Fruit fly (Drosophila melanogaster) whole organism, embryonic: ENCODE measurements around the gene CG42268.

Source experiments
- Aef1 ChIP-seq: fragments of 200-800 bp; sonication (Bioruptor generic); IDR thresholded peaks from 3 replicates; pipeline ENCODE4 v1.3.6; 2022; ENCODE audit warnings: missing biosample characterization, missing genetic modification characterization
- CG11696 ChIP-seq: fragments of 200-800 bp; sonication (Bioruptor generic); IDR thresholded peaks from 2 replicates; pipeline ENCODE4 v1.3.6; 2022; ENCODE audit warnings: missing biosample characterization, missing genetic modification characterization
- CG16813 ChIP-seq: fragments of 200-800 bp; sonication (Bioruptor generic); IDR thresholded peaks from 3 replicates; pipeline ENCODE4 v1.3.6; 2022; ENCODE audit warnings: missing biosample characterization, missing genetic modification characterization; ENCODE audit not compliant: partially characterized antibody
- CG2116 ChIP-seq: fragments of 200-800 bp; sonication (Bioruptor generic); optimal IDR thresholded peaks from 3 replicates; lab custom pipeline; 2018; ENCODE audit warnings: missing biosample characterization, mild to moderate bottlenecking, missing genetic modification characterization
- CG30020 ChIP-seq: fragments of 200-800 bp; optimal IDR thresholded peaks from 2 replicates; lab custom pipeline; 2019; ENCODE audit warnings: missing biosample characterization, mild to moderate bottlenecking, missing genetic modification characterization, moderate library complexity
- CG3065 ChIP-seq: fragments of 200-800 bp; sonication (Bioruptor generic); optimal IDR thresholded peaks from 2 replicates; lab custom pipeline; 2016; ENCODE audit warnings: missing biosample characterization, missing genetic modification characterization
- CG33213 ChIP-seq: fragments of 200-800 bp; sonication (Bioruptor generic); optimal IDR thresholded peaks from 3 replicates; lab custom pipeline; 2016; ENCODE audit warnings: missing biosample characterization, missing genetic modification characterization
- CG34422 ChIP-seq: fragments of 200-800 bp; sonication (Bioruptor generic); IDR thresholded peaks from 3 replicates; pipeline ENCODE4 v1.3.6; 2022; ENCODE audit warnings: missing biosample characterization, missing genetic modification characterization
- CG4404 ChIP-seq: fragments of 200-800 bp; sonication (Bioruptor generic); IDR thresholded peaks from 2 replicates; pipeline ENCODE4 v1.3.6; 2022; ENCODE audit warnings: missing biosample characterization, missing genetic modification characterization
- CG4707 ChIP-seq: fragments of 200-800 bp; sonication (Bioruptor generic); optimal IDR thresholded peaks from 2 replicates; lab custom pipeline; 2018; ENCODE audit warnings: missing biosample characterization, mild to moderate bottlenecking, missing genetic modification characterization, moderate library complexity
- CG7372 ChIP-seq: fragments of 200-800 bp; sonication (Bioruptor generic); IDR thresholded peaks from 2 replicates; pipeline ENCODE4 v1.3.6; 2022; ENCODE audit warnings: missing biosample characterization, missing genetic modification characterization
- CG8478 ChIP-seq: fragments of >200 bp; optimal IDR thresholded peaks from 2 replicates; lab custom pipeline; 2018
- CG8765 ChIP-seq: fragments of 200-800 bp; sonication (Bioruptor generic); IDR thresholded peaks from 2 replicates; pipeline ENCODE4 v1.3.6; 2022; ENCODE audit warnings: missing biosample characterization, missing genetic modification characterization
- Camta ChIP-seq: fragments of 200-800 bp; sonication (Bioruptor generic); optimal IDR thresholded peaks from 2 replicates; lab custom pipeline; 2016; ENCODE audit warnings: missing biosample characterization, missing genetic modification characterization
- Dip3 ChIP-seq: fragments of 200-800 bp; sonication (Bioruptor generic); optimal IDR thresholded peaks from 3 replicates; lab custom pipeline; 2016; ENCODE audit warnings: missing biosample characterization, missing genetic modification characterization
- Doc2 ChIP-seq: fragments of 200-800 bp; sonication (Bioruptor generic); IDR thresholded peaks from 2 replicates; pipeline ENCODE4 v1.3.6; 2022; ENCODE audit warnings: missing biosample characterization, missing genetic modification characterization
- Doc3 ChIP-seq: fragments of 200-800 bp; sonication (Bioruptor generic); IDR thresholded peaks from 3 replicates; pipeline ENCODE4 v1.3.6; 2022; ENCODE audit warnings: missing biosample characterization, missing genetic modification characterization; ENCODE audit not compliant: partially characterized antibody
- Dp ChIP-seq: fragments of 200-800 bp; sonication (Bioruptor generic); optimal IDR thresholded peaks from 2 replicates; lab custom pipeline; 2018; ENCODE audit warnings: missing biosample characterization, mild to moderate bottlenecking, missing genetic modification characterization, moderate library complexity
- Dref ChIP-seq: fragments of 200-800 bp; sonication (Bioruptor generic); IDR thresholded peaks from 2 replicates; pipeline ENCODE4 v1.3.6; 2022; ENCODE audit warnings: missing biosample characterization, missing genetic modification characterization
- E2f2 ChIP-seq: fragments of 200-800 bp; sonication (Bioruptor generic); IDR thresholded peaks from 2 replicates; pipeline ENCODE4 v1.3.6; 2022; ENCODE audit warnings: missing biosample characterization, missing genetic modification characterization
- Hr78 ChIP-seq, 2 experiments: fragments of 200-800 bp in 1 of 2; fragments of >200 bp in 1 of 2; sonication (Bioruptor generic) in 1 of 2; optimal IDR thresholded peaks; 2 replicates each; lab custom pipeline; 2017 to 2019; ENCODE audit warnings: missing biosample characterization in 2 of 2, missing genetic modification characterization in 2 of 2, mild to moderate bottlenecking in 1 of 2, moderate library complexity in 1 of 2
- Lhr ChIP-seq: fragments of 200-800 bp; sonication (Bioruptor generic); optimal IDR thresholded peaks from 3 replicates; lab custom pipeline; 2017; ENCODE audit warnings: mild to moderate bottlenecking, missing biosample characterization, missing genetic modification reagents, missing genetic modification characterization
- Mad ChIP-seq: fragments of 200-800 bp; sonication (Bioruptor generic); optimal IDR thresholded peaks from 2 replicates; lab custom pipeline; 2016; ENCODE audit warnings: missing biosample characterization, missing genetic modification characterization
- Nf-YB ChIP-seq: fragments of 200-800 bp; sonication (Bioruptor generic); optimal IDR thresholded peaks from 3 replicates; lab custom pipeline; 2019; ENCODE audit warnings: missing biosample characterization, mild to moderate bottlenecking, missing genetic modification characterization, moderate library complexity
- Nf-YC ChIP-seq: fragments of 200-800 bp; optimal IDR thresholded peaks from 3 replicates; lab custom pipeline; 2019; ENCODE audit warnings: missing biosample characterization, mild to moderate bottlenecking, missing genetic modification characterization, moderate library complexity
- Pdp1 ChIP-seq, 2 experiments: fragments of 200-800 bp; sonication (Bioruptor generic); optimal IDR thresholded peaks; 3 replicates each; lab custom pipeline; 2016; ENCODE audit warnings: missing biosample characterization in 2 of 2, missing genetic modification characterization in 2 of 2, mild to moderate bottlenecking in 1 of 2, moderate library complexity in 1 of 2
- Trl ChIP-seq, 3 experiments: fragments of >200 bp in 2 of 3; fragments of 200-800 bp in 1 of 3; sonication (Bioruptor generic) in 1 of 3; optimal IDR thresholded peaks; 2 replicates in 1 of 3; 3 replicates in 2 of 3; lab custom pipeline; 2016 to 2017; ENCODE audit warnings: missing biosample characterization in 1 of 3, missing genetic modification characterization in 1 of 3
- YL-1 ChIP-seq: fragments of 200-800 bp; sonication (Bioruptor generic); optimal IDR thresholded peaks from 3 replicates; lab custom pipeline; 2017; ENCODE audit warnings: missing biosample characterization, mild to moderate bottlenecking, missing genetic modification characterization
- amos ChIP-seq: fragments of 200-800 bp; sonication (Bioruptor generic); IDR thresholded peaks from 2 replicates; pipeline ENCODE4 v1.3.6; 2022; ENCODE audit warnings: missing biosample characterization, missing genetic modification characterization; ENCODE audit not compliant: partially characterized antibody
- bowl ChIP-seq: fragments of 200-800 bp; sonication (Bioruptor generic); IDR thresholded peaks from 2 replicates; pipeline ENCODE4 v1.3.6; 2022; ENCODE audit warnings: missing biosample characterization, missing genetic modification characterization
- cato ChIP-seq: fragments of 200-800 bp; sonication (Bioruptor generic); optimal IDR thresholded peaks from 2 replicates; lab custom pipeline; 2016; ENCODE audit warnings: missing biosample characterization, missing genetic modification characterization, borderline replicate concordance
- ci ChIP-seq: fragments of 200-800 bp; sonication (Bioruptor generic); IDR thresholded peaks from 3 replicates; pipeline ENCODE4 v1.3.6; 2022; ENCODE audit warnings: missing biosample characterization, missing genetic modification characterization
- croc ChIP-seq: fragments of 200-800 bp; sonication (Bioruptor generic); conservative IDR thresholded peaks from 3 replicates; pipeline ENCODE4 v1.3.6; 2022; ENCODE audit warnings: missing biosample characterization, missing genetic modification characterization
- mam ChIP-seq: fragments of 200-800 bp; sonication (Bioruptor generic); optimal IDR thresholded peaks from 3 replicates; lab custom pipeline; 2016; ENCODE audit warnings: missing biosample characterization, missing genetic modification characterization
- nmo ChIP-seq: fragments of 200-800 bp; sonication (Bioruptor generic); optimal IDR thresholded peaks from 2 replicates; lab custom pipeline; 2018; ENCODE audit warnings: missing biosample characterization, mild to moderate bottlenecking, missing genetic modification characterization, moderate library complexity
- pita ChIP-seq: fragments of 200-800 bp; sonication (Bioruptor generic); optimal IDR thresholded peaks from 2 replicates; lab custom pipeline; 2017; ENCODE audit warnings: missing biosample characterization, mild to moderate bottlenecking, missing genetic modification characterization
- run ChIP-seq: fragments of 200-800 bp; sonication (Bioruptor generic); optimal IDR thresholded peaks from 3 replicates; lab custom pipeline; 2018; ENCODE audit warnings: missing biosample characterization, mild to moderate bottlenecking, missing genetic modification characterization
- seq ChIP-seq: fragments of 200-800 bp; sonication (Bioruptor generic); IDR thresholded peaks from 2 replicates; pipeline ENCODE4 v1.3.6; 2022; ENCODE audit warnings: missing biosample characterization, missing genetic modification characterization
- ssp ChIP-seq: fragments of 200-800 bp; sonication (Bioruptor generic); IDR thresholded peaks from 2 replicates; pipeline ENCODE4 v1.3.6; 2022; ENCODE audit warnings: missing biosample characterization, missing genetic modification characterization
- stwl ChIP-seq: fragments of 200-800 bp; sonication (Bioruptor generic); optimal IDR thresholded peaks from 3 replicates; lab custom pipeline; 2018; ENCODE audit warnings: missing biosample characterization, mild to moderate bottlenecking, missing genetic modification characterization, moderate library complexity
- tna ChIP-seq: fragments of 200-800 bp; sonication (Bioruptor generic); IDR thresholded peaks from 2 replicates; pipeline ENCODE4 v1.3.6; 2022; ENCODE audit warnings: missing biosample characterization, missing genetic modification characterization; ENCODE audit not compliant: partially characterized antibody
- toy ChIP-seq: fragments of 200-800 bp; sonication (Bioruptor generic); IDR thresholded peaks from 2 replicates; pipeline ENCODE4 v1.3.6; 2022; ENCODE audit warnings: missing biosample characterization, missing genetic modification characterization
- vfl ChIP-seq: fragments of 200-800 bp; sonication (Bioruptor generic); optimal IDR thresholded peaks from 2 replicates; lab custom pipeline; 2016; ENCODE audit warnings: missing biosample characterization, missing genetic modification characterization
- wdn ChIP-seq: fragments of 200-800 bp; sonication (Bioruptor generic); IDR thresholded peaks from 2 replicates; pipeline ENCODE4 v1.3.6; 2022; ENCODE audit warnings: missing biosample characterization, missing genetic modification characterization
- zf30C ChIP-seq: fragments of 200-800 bp; sonication (Bioruptor generic); optimal IDR thresholded peaks from 3 replicates; lab custom pipeline; 2018; ENCODE audit warnings: missing biosample characterization, mild to moderate bottlenecking, missing genetic modification characterization

CG42268 gene

DNA sequence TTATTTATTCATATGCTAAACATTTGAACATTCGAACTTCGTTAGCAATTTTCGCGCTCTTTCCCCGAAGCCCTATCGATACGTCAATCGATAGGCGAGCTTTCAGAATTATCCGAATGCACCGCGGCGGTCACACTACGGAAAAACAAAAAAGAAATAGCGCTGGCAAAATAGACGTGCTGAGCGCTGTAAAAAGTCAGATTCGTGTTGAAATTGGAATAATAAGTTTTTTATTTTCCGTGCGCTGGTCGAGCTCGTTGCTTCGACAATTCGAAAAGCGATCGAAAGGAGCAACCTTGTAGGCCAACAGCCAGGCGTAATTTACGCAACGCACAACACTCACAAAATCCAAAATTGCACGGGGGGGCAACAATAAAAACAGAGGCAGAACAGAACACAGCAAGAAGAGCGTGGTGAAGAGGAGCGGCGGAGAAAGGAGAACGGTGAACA is 62.0 kb downstream of the CG42268 start, which contains the start of gene Ubc4 (continued):
- TF ChIP-seq tna = peak; percentile 71
- TF ChIP-seq bowl = no peak
- TF ChIP-seq CG11696 = no peak
- no peak for TF ChIP-seq Lhr (GFP tag; lab: Kevin White, UChicago)
- TF ChIP-seq Mad = no peak
- peak; percentile 65 for TF ChIP-seq YL-1
- peak; percentile 4 for TF ChIP-seq Dip3 (GFP tag; lab: Kevin White, UChicago)
- peak; percentile 10 for TF ChIP-seq nmo
- TF ChIP-seq ssp (GFP tag; lab: Robert Waterston, UW) = no peak
- TF ChIP-seq E2f2 (GFP tag; lab: Robert Waterston, UW) = peak; percentile 98
- TF ChIP-seq Aef1 (GFP tag; lab: Robert Waterston, UW) = 0 out of 3 replicates have a peak, but pooled peaks have one; percentile 23
- TF ChIP-seq cato = no peak
- peak; percentile 54 for TF ChIP-seq stwl (tag; lab: Kevin White, UChicago)
- TF ChIP-seq CG3065 (GFP tag; lab: Kevin White, UChicago) = no peak
- TF ChIP-seq Nf-YB (GFP tag; lab: Kevin White, UChicago) = no peak
- peak; percentile 75 for TF ChIP-seq CG16813 (GFP tag; lab: Robert Waterston, UW)
- peak; percentile 73 for TF ChIP-seq Doc3 (GFP tag; lab: Robert Waterston, UW)
- peak; percentile 97 for TF ChIP-seq Dp
- TF ChIP-seq CG2116 (GFP tag; lab: Kevin White, UChicago) = peak; percentile 78
- TF ChIP-seq CG34422 (GFP tag; lab: Robert Waterston, UW) = 0 out of 3 replicates have a peak, but pooled peaks have one; percentile 28
- TF ChIP-seq Trl (optimal IDR thresholded peaks at IDR 0.05; lab: Kevin White, UChicago) = peak in 1 of 2 experiments; percentile 30
- TF ChIP-seq Trl (GFP tag; optimal IDR thresholded peaks at IDR 0.05; lab: Kevin White, UChicago) = no peak
- TF ChIP-seq ci (GFP tag; lab: Robert Waterston, UW) = peak; percentile 21; the same call in 1 of the 3 replicates
- peak; percentile 13 for TF ChIP-seq vfl (GFP tag; lab: Kevin White, UChicago)

DNA sequence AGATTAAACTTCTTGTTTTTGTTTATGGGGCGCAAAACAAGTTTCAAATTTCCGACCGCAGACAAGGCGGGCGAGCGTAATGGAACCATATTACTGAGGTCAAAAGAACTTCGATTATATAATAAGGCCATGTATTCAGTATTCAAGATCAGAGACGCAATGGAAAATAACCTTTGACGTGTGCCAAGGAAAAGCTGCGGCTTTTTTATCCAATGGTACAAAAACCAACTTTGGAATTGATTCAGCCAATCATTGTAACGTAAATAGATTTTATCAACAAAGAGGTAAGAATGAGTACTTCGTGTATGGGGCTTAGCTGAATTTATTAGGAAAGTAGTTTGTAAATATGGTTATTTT is 62.7 kb downstream of the CG42268 start:
- TF ChIP-seq Nf-YB (GFP tag; lab: Kevin White, UChicago) (peak; percentile 56), Doc3 (GFP tag; lab: Robert Waterston, UW) (no peak), CG7372 (0 out of 2 replicates have a peak, but pooled peaks have one; percentile 33), Camta (GFP tag; lab: Kevin White, UChicago) (no peak), Pdp1 (GFP tag; optimal IDR thresholded peaks at IDR 0.05; lab: Kevin White, UChicago) (peak in 1 of 2 experiments; percentile 94), zf30C (GFP tag; lab: Kevin White, UChicago) (no peak)

DNA sequence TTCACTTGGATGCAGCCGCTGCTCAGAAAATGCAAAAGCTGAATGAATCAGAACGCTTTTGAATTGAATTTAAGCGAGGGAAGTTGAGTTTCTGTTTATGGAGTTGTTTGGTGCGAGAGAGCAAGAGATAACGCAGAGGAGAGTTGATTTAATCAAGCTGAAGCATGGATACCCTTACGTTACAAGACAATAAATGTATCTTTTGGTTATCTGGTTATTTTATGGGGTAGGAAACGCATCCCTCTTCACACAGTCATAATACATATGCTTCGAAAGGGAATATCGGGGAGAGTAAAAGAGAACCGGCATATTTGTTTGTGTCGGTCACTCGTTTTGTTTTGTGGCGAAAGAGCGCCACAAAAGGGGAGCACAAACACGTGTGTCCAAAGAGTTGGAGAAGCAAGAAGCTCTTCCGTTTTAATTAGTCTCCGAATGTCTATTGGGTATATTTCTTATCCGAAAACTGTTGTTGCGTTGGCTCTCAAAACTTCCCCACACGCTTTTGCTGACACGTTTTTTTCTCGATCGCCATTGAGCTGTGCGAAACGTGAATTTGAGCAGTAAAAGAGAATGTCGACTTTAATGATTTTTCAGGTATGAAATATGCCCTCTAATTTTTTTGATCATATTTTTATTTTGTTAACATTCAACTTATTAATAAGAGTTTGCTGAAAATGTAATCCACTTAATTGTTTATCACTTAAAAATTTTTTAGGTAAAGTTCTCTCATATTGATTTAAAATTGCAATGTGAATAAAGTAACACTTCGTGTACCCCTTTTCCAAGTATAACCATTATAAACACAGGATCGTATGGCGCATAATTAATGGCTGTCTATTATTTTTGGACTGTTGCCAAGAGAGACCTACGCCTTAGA is 63.3 kb downstream of the CG42268 start, which contains the start of gene Prps:
Gene Prps, minus strand, starts transcription at position 51 of the 877 bp plus-strand sequence.
- TF ChIP-seq croc (GFP tag; lab: Robert Waterston, UW) (peak; percentile 19; the same call in 1 of the 3 replicates), tna (no peak; the same call in 1 of the 2 replicates), ssp (GFP tag; lab: Robert Waterston, UW) (peak; percentile 52), amos (GFP tag; lab: Robert Waterston, UW) (no peak), Hr78 (GFP tag; optimal IDR thresholded peaks at IDR 0.05; lab: Kevin White, UChicago) (peak in 1 of 2 experiments; percentile 18), CG8478 (lab: Kevin White, UChicago) (no peak), CG4707 (GFP tag; lab: Kevin White, UChicago) (no peak), pita (no peak), CG30020 (tag; lab: Kevin White, UChicago) (no peak), wdn (GFP tag; lab: Robert Waterston, UW) (peak; percentile 48; the same call in 1 of the 2 replicates), toy (GFP tag; lab: Robert Waterston, UW) (peak; percentile 66), CG4404 (GFP tag; lab: Robert Waterston, UW) (no peak), seq (peak; percentile 63; the same call in 1 of the 2 replicates), Dref (peak; percentile 24; the same call in 1 of the 2 replicates), CG3065 (GFP tag; lab: Kevin White, UChicago) (peak; percentile 3), Doc2 (no peak), CG33213 (peak; percentile 82), run (tag; lab: Kevin White, UChicago) (peak; percentile 59), mam (GFP tag; lab: Kevin White, UChicago) (peak; percentile 88), CG8765 (GFP tag; lab: Robert Waterston, UW) (peak; percentile 58; the same call in 1 of the 2 replicates), Nf-YC (tag; lab: Kevin White, UChicago) (peak; percentile 68)
